Fruit fly (Drosophila melanogaster): ENCODE data around the gene Srp72.

- TF ChIP-seq Dll (optimal IDR thresholded peaks at IDR 0.05) = no peak
- TF ChIP-seq psq (optimal IDR thresholded peaks at IDR 0.05) = no peak
- no peak for TF ChIP-seq EcR (GFP tag; optimal IDR thresholded peaks at IDR 0.05)
- TF ChIP-seq usp (GFP tag; optimal IDR thresholded peaks at IDR 0.05) = no peak
- TF ChIP-seq pan (optimal IDR thresholded peaks at IDR 0.05) = no peak
- TF ChIP-seq CG8478 (optimal IDR thresholded peaks at IDR 0.05) = no peak
These were observed 15.2 kb upstream of the Srp72 start for dm6 chr3R:20573326-20573725.
